Worm (Caenorhabditis elegans) whole organism, L1 larva: ENCODE results near the gene F15B9.11.
A peak's percentile ranks its signal among the peaks of the same experiment; 100 is the strongest.

Experiments
- C04F5.9 ChIP-seq: sonication (generic microtip); optimal IDR thresholded peaks from 2 replicates; lab custom pipeline; 2016; ENCODE audit warnings: missing genetic modification characterization, missing compliant biosample characterization
- C16A3.4 ChIP-seq: fragments of 150-350 bp; optimal IDR thresholded peaks from 2 replicates; lab custom pipeline; 2014; ENCODE audit warnings: missing biosample characterization, missing genetic modification characterization
- C34B4.2 ChIP-seq: sonication (generic microtip); optimal IDR thresholded peaks from 2 replicates; lab custom pipeline; 2017; ENCODE audit warnings: mild to moderate bottlenecking, missing genetic modification characterization, missing compliant biosample characterization
- F16B12.6 ChIP-seq: fragments of 150-350 bp; optimal IDR thresholded peaks from 2 replicates; lab custom pipeline; 2014; ENCODE audit warnings: missing biosample characterization, missing genetic modification characterization
- aha-1 ChIP-seq: fragments of 150-350 bp; optimal IDR thresholded peaks from 2 replicates; lab custom pipeline; 2014; ENCODE audit warnings: missing biosample characterization, missing genetic modification characterization
- alr-1 ChIP-seq: fragments of 200-800 bp; sonication (Bioruptor generic); optimal IDR thresholded peaks from 2 replicates; lab custom pipeline; 2018; ENCODE audit warnings: borderline replicate concordance, mild to moderate bottlenecking, missing genetic modification characterization, missing compliant biosample characterization
- aly-2 ChIP-seq: fragments of 150-350 bp; optimal IDR thresholded peaks from 2 replicates; lab custom pipeline; 2014; ENCODE audit warnings: missing biosample characterization, missing genetic modification characterization
- ama-1 ChIP-seq: fragments of 150-350 bp; optimal IDR thresholded peaks from 2 replicates; lab custom pipeline; 2014
- ceh-63 ChIP-seq: fragments of 200-800 bp; sonication (Bioruptor generic); optimal IDR thresholded peaks from 2 replicates; lab custom pipeline; 2018; ENCODE audit warnings: mild to moderate bottlenecking, missing genetic modification characterization, missing compliant biosample characterization
- ceh-82 ChIP-seq, 3 experiments: fragments of 150-350 bp in 1 of 3; sonication (generic microtip) in 2 of 3; optimal IDR thresholded peaks; 2 replicates each; lab custom pipeline; 2014 to 2017; ENCODE audit warnings: missing biosample characterization in 3 of 3, missing genetic modification characterization in 3 of 3
- ceh-88 ChIP-seq: fragments of 200-800 bp; sonication (Bioruptor generic); IDR thresholded peaks from 2 replicates; pipeline ENCODE4 v1.3.6; 2022; ENCODE audit warnings: missing genetic modification characterization, missing compliant biosample characterization
- ceh-90 ChIP-seq: sonication (generic microtip); optimal IDR thresholded peaks from 2 replicates; lab custom pipeline; 2016; ENCODE audit warnings: missing genetic modification characterization, missing compliant biosample characterization
- ces-1 ChIP-seq: fragments of 150-350 bp; optimal IDR thresholded peaks from 2 replicates; lab custom pipeline; 2014; ENCODE audit warnings: missing biosample characterization, missing genetic modification reagents, missing genetic modification characterization
- dpl-1 ChIP-seq, 3 experiments: fragments of 150-350 bp in 2 of 3; sonication (generic microtip) in 1 of 3; optimal IDR thresholded peaks; 2 replicates each; lab custom pipeline; 2014 to 2017; ENCODE audit warnings: missing biosample characterization in 3 of 3, missing genetic modification characterization in 3 of 3, missing genetic modification reagents in 3 of 3
- dsc-1 ChIP-seq: sonication (generic microtip); optimal IDR thresholded peaks from 2 replicates; lab custom pipeline; 2016; ENCODE audit warnings: mild to moderate bottlenecking, missing genetic modification characterization, missing compliant biosample characterization
- egl-13 ChIP-seq: sonication (generic microtip); optimal IDR thresholded peaks from 2 replicates; lab custom pipeline; 2016; ENCODE audit warnings: missing genotype, missing genetic modification reagents, missing genetic modification characterization, missing compliant biosample characterization
- egl-27 ChIP-seq, 2 experiments: fragments of 150-350 bp in 1 of 2; sonication (generic microtip); optimal IDR thresholded peaks; 3 replicates each; lab custom pipeline; 2017 to 2018; ENCODE audit warnings: missing biosample characterization in 2 of 2, missing genetic modification characterization in 2 of 2, missing genetic modification reagents in 2 of 2
- elt-2 ChIP-seq: sonication (generic microtip); optimal IDR thresholded peaks from 2 replicates; lab custom pipeline; 2016; ENCODE audit warnings: missing genetic modification characterization, mild to moderate bottlenecking, inconsistent platforms, missing compliant biosample characterization, missing genetic modification reagents
- fkh-8 ChIP-seq: sonication (generic microtip); optimal IDR thresholded peaks from 2 replicates; lab custom pipeline; 2016; ENCODE audit warnings: mild to moderate bottlenecking, missing genetic modification characterization, missing compliant biosample characterization
- fos-1 ChIP-seq: fragments of 150-350 bp; optimal IDR thresholded peaks from 2 replicates; lab custom pipeline; 2014; ENCODE audit warnings: missing biosample characterization, missing genetic modification characterization
- hlh-17 ChIP-seq: fragments of 200-800 bp; sonication (Bioruptor generic); optimal IDR thresholded peaks from 2 replicates; lab custom pipeline; 2018; ENCODE audit warnings: missing genetic modification characterization, mild to moderate bottlenecking, missing compliant biosample characterization, moderate library complexity, borderline replicate concordance
- hlh-4 ChIP-seq: sonication (generic microtip); optimal IDR thresholded peaks from 2 replicates; lab custom pipeline; 2016; ENCODE audit warnings: mild to moderate bottlenecking, missing genetic modification characterization, missing compliant biosample characterization
- isw-1 ChIP-seq: fragments of 200-800 bp; sonication (Bioruptor generic); IDR thresholded peaks from 2 replicates; pipeline ENCODE4 v1.3.6; 2022; ENCODE audit warnings: missing genetic modification characterization, missing compliant biosample characterization
- lin-39 ChIP-seq: fragments of 150-350 bp; optimal IDR thresholded peaks from 2 replicates; lab custom pipeline; 2014; ENCODE audit warnings: missing biosample characterization, missing genetic modification reagents, missing genetic modification characterization
- lsy-2 ChIP-seq, 2 experiments: fragments of 150-350 bp; optimal IDR thresholded peaks; 2 replicates each; lab custom pipeline; 2014; ENCODE audit warnings: missing biosample characterization in 2 of 2, missing genetic modification characterization in 2 of 2
- mdl-1 ChIP-seq, 2 experiments: fragments of 150-350 bp; optimal IDR thresholded peaks; 2 replicates each; lab custom pipeline; 2014 to 2017; ENCODE audit warnings: missing biosample characterization in 2 of 2, missing genetic modification characterization in 2 of 2, inconsistent platforms in 1 of 2
- nhr-11 ChIP-seq: fragments of 150-350 bp; optimal IDR thresholded peaks from 2 replicates; lab custom pipeline; 2014; ENCODE audit warnings: missing biosample characterization, missing genetic modification characterization
- nhr-19 ChIP-seq: fragments of 200-800 bp; sonication (Bioruptor generic); conservative IDR thresholded peaks from 2 replicates; pipeline ENCODE4 v1.3.6; 2022; ENCODE audit warnings: missing genetic modification characterization, missing compliant biosample characterization
- nhr-20 ChIP-seq: sonication (generic microtip); optimal IDR thresholded peaks from 2 replicates; lab custom pipeline; 2016; ENCODE audit warnings: mild to moderate bottlenecking, missing genetic modification characterization, missing compliant biosample characterization
- nhr-237 ChIP-seq: fragments of 150-350 bp; optimal IDR thresholded peaks from 2 replicates; lab custom pipeline; 2014; ENCODE audit warnings: missing biosample characterization, missing genetic modification characterization
- nhr-85 ChIP-seq: sonication (generic microtip); peaks from one replicate; lab custom pipeline; 2016; ENCODE audit warnings: missing genetic modification characterization, inconsistent platforms, missing compliant biosample characterization
- nhr-90 ChIP-seq: sonication (generic microtip); optimal IDR thresholded peaks from 2 replicates; lab custom pipeline; 2016; ENCODE audit warnings: mild to moderate bottlenecking, missing genetic modification characterization, missing compliant biosample characterization; ENCODE audit not compliant: poor library complexity
- pag-3 ChIP-seq: sonication (generic microtip); optimal IDR thresholded peaks from 2 replicates; lab custom pipeline; 2017; ENCODE audit warnings: missing genetic modification characterization, mild to moderate bottlenecking, missing compliant biosample characterization, antibody characterized with exemption, borderline replicate concordance; ENCODE audit not compliant: insufficient read depth
- skn-1 ChIP-seq: fragments of 150-350 bp; optimal IDR thresholded peaks from 2 replicates; lab custom pipeline; 2014; ENCODE audit warnings: missing biosample characterization, missing genetic modification characterization
- sptf-1 ChIP-seq: fragments of 150-350 bp; optimal IDR thresholded peaks from 2 replicates; lab custom pipeline; 2014; ENCODE audit warnings: missing biosample characterization, missing genetic modification characterization
- sup-37 ChIP-seq: fragments of 200-800 bp; sonication (Bioruptor generic); optimal IDR thresholded peaks from 2 replicates; lab custom pipeline; 2018; ENCODE audit warnings: mild to moderate bottlenecking, missing genetic modification characterization, missing compliant biosample characterization
- swsn-7 ChIP-seq: sonication (generic microtip); optimal IDR thresholded peaks from 2 replicates; lab custom pipeline; 2016; ENCODE audit warnings: missing genetic modification characterization, missing compliant biosample characterization
- tbx-2 ChIP-seq: sonication (generic microtip); optimal IDR thresholded peaks from 2 replicates; lab custom pipeline; 2016; ENCODE audit warnings: missing genetic modification characterization, missing compliant biosample characterization
- tlp-1 ChIP-seq: fragments of 150-350 bp; optimal IDR thresholded peaks from 2 replicates; lab custom pipeline; 2014; ENCODE audit warnings: missing biosample characterization, missing genetic modification characterization
- unc-86 ChIP-seq: sonication (generic microtip); optimal IDR thresholded peaks from 2 replicates; lab custom pipeline; 2016; ENCODE audit warnings: missing genetic modification characterization, missing compliant biosample characterization
- unc-98 ChIP-seq: fragments of 200-800 bp; sonication (Bioruptor generic); IDR thresholded peaks from 2 replicates; pipeline ENCODE4 v1.3.6; 2022; ENCODE audit warnings: missing genetic modification characterization, missing compliant biosample characterization
- zip-4 ChIP-seq: fragments of 200-800 bp; sonication (Bioruptor generic); optimal IDR thresholded peaks from 2 replicates; lab custom pipeline; 2018; ENCODE audit warnings: mild to moderate bottlenecking, missing genetic modification characterization, moderate library complexity, missing compliant biosample characterization
- ztf-11 ChIP-seq, 2 experiments: sonication (generic microtip); optimal IDR thresholded peaks; 2 replicates each; lab custom pipeline; 2016 to 2017; ENCODE audit warnings: missing genetic modification characterization in 2 of 2, missing biosample characterization in 1 of 2, missing compliant biosample characterization in 1 of 2

F15B9.11 gene

ce11 chrV:12949607-12950006 lies 43.1 kb downstream of the F15B9.11 start, which contains the start of gene T16G1.13:
TSS of gene T16G1.13 (plus strand) at chrV:12949907.
- TF ChIP-seq egl-27 (tag; optimal IDR thresholded peaks at IDR 0.05; lab: Kevin White, UChicago) (no peak), fos-1 (tag; lab: Kevin White, UChicago) (no peak), egl-13 (tag; lab: Kevin White, UChicago) (no peak), isw-1 (GFP tag; lab: Robert Waterston, UW) (no peak), alr-1 (tag; lab: Kevin White, UChicago) (no peak), unc-98 (GFP tag; lab: Robert Waterston, UW) (no peak), ces-1 (GFP tag; lab: Kevin White, UChicago) (no peak), C16A3.4 (tag; lab: Kevin White, UChicago) (no peak), ceh-82 (tag; optimal IDR thresholded peaks at IDR 0.05; lab: Kevin White, UChicago) (no peak), hlh-17 (GFP tag; lab: Kevin White, UChicago) (no peak), mdl-1 (tag; optimal IDR thresholded peaks at IDR 0.05; lab: Kevin White, UChicago) (no peak), nhr-19 (no peak), ceh-90 (tag; lab: Kevin White, UChicago) (no peak), nhr-20 (no peak), tbx-2 (tag; lab: Kevin White, UChicago) (no peak)

ce11 chrV:12944775-12945174 lies 47.9 kb downstream of the F15B9.11 start, which contains the start of gene grl-2:
TSS of gene grl-2 (plus strand) at chrV:12945075.
- TF ChIP-seq sup-37 (GFP tag; lab: Kevin White, UChicago) (no peak), aly-2 (tag; lab: Kevin White, UChicago) (no peak), nhr-85 (peak; percentile 62), ztf-11 (tag; optimal IDR thresholded peaks at IDR 0.05; lab: Kevin White, UChicago) (no peak), ama-1 (lab: Kevin White, UChicago) (no peak)

DNA sequence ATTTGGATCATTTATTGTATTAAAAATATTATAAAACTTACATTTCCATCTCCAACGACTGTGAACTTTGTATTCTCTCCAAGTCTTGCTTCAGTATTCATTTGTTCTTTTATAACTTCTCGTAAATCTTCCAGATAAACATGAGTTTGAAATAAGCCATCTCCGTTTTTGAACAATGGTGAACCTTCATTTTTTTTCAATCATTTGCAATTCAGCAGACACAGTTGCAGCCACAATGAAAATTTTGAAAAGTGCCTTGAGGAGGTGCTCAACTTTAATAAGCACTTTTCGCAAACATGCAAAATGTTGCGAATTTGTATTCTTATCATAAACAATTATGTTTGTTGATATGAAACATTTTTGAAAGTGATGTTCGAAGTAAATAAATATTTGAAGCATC lies 48.5 kb downstream of the F15B9.11 start, which contains the start of gene T16G1.3:
T16G1.3 (minus strand) TSS at position 101 of the 400 bp plus-strand sequence.
- TF ChIP-seq C04F5.9 (tag; lab: Kevin White, UChicago) (no peak), F16B12.6 (tag; lab: Kevin White, UChicago) (no peak), ztf-11 (tag; optimal IDR thresholded peaks at IDR 0.05; lab: Kevin White, UChicago) (no peak), tbx-2 (tag; lab: Kevin White, UChicago) (no peak), swsn-7 (tag; lab: Kevin White, UChicago) (no peak), hlh-4 (no peak), tlp-1 (tag; lab: Kevin White, UChicago) (no peak), egl-13 (tag; lab: Kevin White, UChicago) (no peak), nhr-19 (no peak), zip-4 (no peak), sptf-1 (no peak), ceh-88 (GFP tag; lab: Robert Waterston, UW) (no peak), isw-1 (GFP tag; lab: Robert Waterston, UW) (no peak), C16A3.4 (tag; lab: Kevin White, UChicago) (no peak), lsy-2 (tag; optimal IDR thresholded peaks at IDR 0.05; lab: Kevin White, UChicago) (no peak)

ce11 chrV:12943399-12943798 lies 49.3 kb downstream of the F15B9.11 start:
- no peak for TF ChIP-seq sptf-1
- no peak for TF ChIP-seq C34B4.2
- no peak for TF ChIP-seq unc-86 (tag; lab: Kevin White, UChicago)
- no peak for TF ChIP-seq pag-3 (tag; lab: Kevin White, UChicago)
- TF ChIP-seq dsc-1, result no peak
- no peak for TF ChIP-seq dpl-1 (GFP tag; optimal IDR thresholded peaks at IDR 0.05; lab: Kevin White, UChicago)
- TF ChIP-seq nhr-237 (tag; lab: Kevin White, UChicago), result no peak
- TF ChIP-seq lin-39 (tag; lab: Kevin White, UChicago), result no peak
- no peak for TF ChIP-seq nhr-90
- no peak for TF ChIP-seq ztf-11 (tag; optimal IDR thresholded peaks at IDR 0.05; lab: Kevin White, UChicago)
- no peak for TF ChIP-seq C04F5.9 (tag; lab: Kevin White, UChicago)
- no peak for TF ChIP-seq fkh-8 (tag; lab: Kevin White, UChicago)
- no peak for TF ChIP-seq ceh-63 (GFP tag; lab: Kevin White, UChicago)
- no peak for TF ChIP-seq skn-1 (tag; lab: Kevin White, UChicago)
- TF ChIP-seq egl-13 (tag; lab: Kevin White, UChicago), result no peak
- no peak for TF ChIP-seq aha-1 (tag; lab: Kevin White, UChicago)
- no peak for TF ChIP-seq nhr-11
- no peak for TF ChIP-seq elt-2 (tag; lab: Kevin White, UChicago)
